Worm (Caenorhabditis elegans) whole organism, L3 larva: ENCODE data around the gene cyc-2.2.

Source experiments
- jun-1 ChIP-seq: fragments of 150-350 bp; optimal IDR thresholded peaks from 2 replicates; lab custom pipeline; 2014; ENCODE audit warnings: missing biosample characterization, missing genetic modification reagents, missing genetic modification characterization
- lin-39 ChIP-seq: fragments of 150-350 bp; optimal IDR thresholded peaks from 2 replicates; lab custom pipeline; 2018; ENCODE audit warnings: missing biosample characterization, missing genetic modification reagents, missing genetic modification characterization
- nfya-1 ChIP-seq: sonication (generic microtip); optimal IDR thresholded peaks from 2 replicates; lab custom pipeline; 2017; ENCODE audit warnings: missing genetic modification characterization, mild to moderate bottlenecking, missing compliant biosample characterization, antibody characterized with exemption, moderate library complexity; ENCODE audit not compliant: insufficient read depth
- nhr-12 ChIP-seq: fragments of 150-350 bp; optimal IDR thresholded peaks from 2 replicates; lab custom pipeline; 2014; ENCODE audit warnings: missing biosample characterization, missing genetic modification characterization
- nhr-23 ChIP-seq: fragments of 150-350 bp; optimal IDR thresholded peaks from 2 replicates; lab custom pipeline; 2014; ENCODE audit warnings: missing biosample characterization, missing genetic modification reagents, missing genetic modification characterization
- nhr-25 ChIP-seq: sonication (generic microtip); optimal IDR thresholded peaks from 2 replicates; lab custom pipeline; 2017; ENCODE audit warnings: missing biosample characterization, missing genetic modification characterization
- nhr-28 ChIP-seq: fragments of 150-350 bp; optimal IDR thresholded peaks from 2 replicates; lab custom pipeline; 2014; ENCODE audit warnings: missing biosample characterization, missing genetic modification characterization
- pqm-1 ChIP-seq: fragments of 150-350 bp; optimal IDR thresholded peaks from 2 replicates; lab custom pipeline; 2017; ENCODE audit warnings: missing biosample characterization, missing genetic modification characterization, inconsistent platforms
- skn-1 ChIP-seq: fragments of 150-350 bp; optimal IDR thresholded peaks from 2 replicates; lab custom pipeline; 2014; ENCODE audit warnings: missing biosample characterization, missing genetic modification characterization
- tbx-2 ChIP-seq: sonication (generic microtip); optimal IDR thresholded peaks from 2 replicates; lab custom pipeline; 2016; ENCODE audit warnings: mild to moderate bottlenecking, missing genetic modification characterization, missing compliant biosample characterization
- ztf-11 ChIP-seq: fragments of 150-350 bp; optimal IDR thresholded peaks from 2 replicates; lab custom pipeline; 2014; ENCODE audit warnings: missing biosample characterization, missing genetic modification characterization

ce11 chrV:12607113-12607512, 4.9 kb downstream of the cyc-2.2 start, which contains the start of gene erg-28:
- TF ChIP-seq skn-1 (tag; lab: Kevin White, UChicago) (no peak), lin-39 (tag; lab: Kevin White, UChicago) (no peak), nhr-28 (no peak), jun-1 (tag; lab: Kevin White, UChicago) (no peak), nhr-25 (tag; lab: Kevin White, UChicago) (no peak), nhr-23 (tag; lab: Kevin White, UChicago) (no peak), pqm-1 (tag; lab: Kevin White, UChicago) (no peak), nfya-1 (no peak), ztf-11 (tag; lab: Kevin White, UChicago) (no peak), nhr-12 (no peak), tbx-2 (no peak)
